Worm (Caenorhabditis elegans) whole organism, mixed stage, embryonic: ENCODE data around the gene T28A8.3.
"Not testable (repeated sequence)": the region's sequence is repeated elsewhere in the genome, so short reads cannot be mapped to it uniquely, and the experiment has no call there.

Experiments
- ces-1 ChIP-seq: fragments of 150-350 bp; optimal IDR thresholded peaks from 2 replicates; lab custom pipeline; 2014; ENCODE audit warnings: missing biosample characterization, missing genetic modification reagents, missing genetic modification characterization
- cnd-1 ChIP-seq: fragments of 200-800 bp; sonication (Bioruptor generic); optimal IDR thresholded peaks from 2 replicates; lab custom pipeline; 2018; ENCODE audit warnings: mild to moderate bottlenecking, missing genetic modification characterization, missing compliant biosample characterization
- lin-13 ChIP-seq: fragments of 150-350 bp; optimal IDR thresholded peaks from 2 replicates; lab custom pipeline; 2014; ENCODE audit warnings: missing biosample characterization, missing genetic modification characterization
- mab-5 ChIP-seq: fragments of 150-350 bp; optimal IDR thresholded peaks from 2 replicates; lab custom pipeline; 2014; ENCODE audit warnings: missing biosample characterization, missing genetic modification characterization
- mep-1 ChIP-seq: fragments of 150-350 bp; optimal IDR thresholded peaks from 2 replicates; lab custom pipeline; 2017; ENCODE audit warnings: missing biosample characterization, missing genetic modification reagents, missing genetic modification characterization, inconsistent platforms
- nhr-12 ChIP-seq: fragments of 150-350 bp; optimal IDR thresholded peaks from 2 replicates; lab custom pipeline; 2014; ENCODE audit warnings: missing biosample characterization, missing genetic modification characterization
- nhr-237 ChIP-seq: fragments of 150-350 bp; optimal IDR thresholded peaks from 2 replicates; lab custom pipeline; 2014; ENCODE audit warnings: missing biosample characterization, missing genetic modification characterization
- nhr-76 ChIP-seq: sonication (generic microtip); optimal IDR thresholded peaks from 2 replicates; lab custom pipeline; 2017; ENCODE audit warnings: missing biosample characterization, missing genetic modification characterization
- pha-4 ChIP-seq: fragments of 150-350 bp; optimal IDR thresholded peaks from 2 replicates; lab custom pipeline; 2018; ENCODE audit warnings: missing biosample characterization, missing genetic modification reagents, missing genetic modification characterization
- tbx-8 ChIP-seq: fragments of 200-800 bp; sonication (Bioruptor generic); optimal IDR thresholded peaks from 2 replicates; lab custom pipeline; 2018; ENCODE audit warnings: mild to moderate bottlenecking, missing genetic modification characterization, moderate library complexity, missing compliant biosample characterization
- unc-39 ChIP-seq: fragments of 150-350 bp; optimal IDR thresholded peaks from 2 replicates; lab custom pipeline; 2014; ENCODE audit warnings: missing biosample characterization, missing genetic modification characterization
- unc-62 ChIP-seq: fragments of 150-350 bp; optimal IDR thresholded peaks from 2 replicates; lab custom pipeline; 2014; ENCODE audit warnings: missing biosample characterization, missing genetic modification reagents, missing genetic modification characterization
- ztf-11 ChIP-seq: fragments of 150-350 bp; optimal IDR thresholded peaks from 2 replicates; lab custom pipeline; 2014; ENCODE audit warnings: missing biosample characterization, missing genetic modification characterization

- not testable (repeated sequence) for TF ChIP-seq nhr-76; unc-39; nhr-12 (tag; lab: Kevin White, UChicago); cnd-1 (tag; lab: Kevin White, UChicago); unc-62 (GFP tag; lab: Kevin White, UChicago); pha-4 (tag; lab: Kevin White, UChicago); ztf-11 (tag; lab: Kevin White, UChicago); mep-1 (tag; lab: Kevin White, UChicago); tbx-8; mab-5 (tag; lab: Kevin White, UChicago); ces-1 (GFP tag; lab: Kevin White, UChicago); lin-13 (tag; lab: Kevin White, UChicago); nhr-237
These were observed 6.9 kb upstream of the T28A8.3 start, which contains the start of gene T28A8.6 for ce11 chrIII:13498899-13499298.
